Fruit fly (Drosophila melanogaster): ENCODE results near the gene CG10650.
A peak's percentile ranks its signal among the peaks of the same experiment; 100 is the strongest.

Gene CG10650

dm6 chr2L:19014032-19014880, 18.5 kb upstream of the CG10650 start (continued):
- TF ChIP-seq chinmo (GFP tag; IDR thresholded peaks at IDR 0.05; ENCODE audit: partially characterized antibody) (0 out of 4 replicates have a peak, but pooled peaks have one; percentile 58), toy (GFP tag; IDR thresholded peaks at IDR 0.05) (no peak), CG9817 (tag; optimal IDR thresholded peaks at IDR 0.05) (peak; percentile 66), Hey (tag; optimal IDR thresholded peaks at IDR 0.05) (peak; percentile 75), Fer3 (tag; optimal IDR thresholded peaks at IDR 0.05) (peak; percentile 80), sob (GFP tag; IDR thresholded peaks at IDR 0.05) (peak; percentile 67), CG17912 (GFP tag; optimal IDR thresholded peaks at IDR 0.05) (peak; percentile 15), CG2129 (GFP tag; IDR thresholded peaks at IDR 0.05; ENCODE audit: partially characterized antibody) (no peak), CG11398 (GFP tag; optimal IDR thresholded peaks at IDR 0.05) (no peak), CG12769 (tag; optimal IDR thresholded peaks at IDR 0.05) (no peak), gro (GFP tag; optimal IDR thresholded peaks at IDR 0.05) (no peak), CG8924 (tag; optimal IDR thresholded peaks at IDR 0.05) (peak; percentile 83), Spps (tag; optimal IDR thresholded peaks at IDR 0.05) (no peak), bbx (GFP tag; IDR thresholded peaks at IDR 0.05; ENCODE audit: partially characterized antibody) (no peak), HmgZ (tag; optimal IDR thresholded peaks at IDR 0.05) (peak; percentile 46), al (GFP tag; IDR thresholded peaks at IDR 0.05) (0 out of 2 replicates have a peak, but pooled peaks have one; percentile 18), CG6254 (GFP tag; optimal IDR thresholded peaks at IDR 0.05) (peak; percentile 11), tll (GFP tag; optimal IDR thresholded peaks at IDR 0.05) (no peak), phol (tag; optimal IDR thresholded peaks at IDR 0.05) (peak; percentile 77), CG12155 (GFP tag; optimal IDR thresholded peaks at IDR 0.05) (peak; percentile 18), CG18011 (GFP tag; optimal IDR thresholded peaks at IDR 0.05) (peak; percentile 4), D (optimal IDR thresholded peaks at IDR 0.05) (no peak), D (GFP tag; optimal IDR thresholded peaks at IDR 0.05) (peak; percentile 69), danr (GFP tag; IDR thresholded peaks at IDR 0.05) (peak; percentile 65), Vsx1 (GFP tag; optimal IDR thresholded peaks at IDR 0.05) (peak; percentile 50), Dip2 (GFP tag; IDR thresholded peaks at IDR 0.05) (no peak), CG13894 (tag; optimal IDR thresholded peaks at IDR 0.05) (peak; percentile 54), kah (GFP tag; optimal IDR thresholded peaks at IDR 0.05) (peak; percentile 34), Sry-δ (GFP tag; optimal IDR thresholded peaks at IDR 0.05) (no peak), CTCF (GFP tag; optimal IDR thresholded peaks at IDR 0.05) (no peak), CG6765 (GFP tag; optimal IDR thresholded peaks at IDR 0.05) (peak; percentile 80), Atf-2 (GFP tag; optimal IDR thresholded peaks at IDR 0.05) (no peak), schlank (tag; optimal IDR thresholded peaks at IDR 0.05) (peak; percentile 24), sc (optimal IDR thresholded peaks at IDR 0.05) (no peak), sc (GFP tag; optimal IDR thresholded peaks at IDR 0.05) (peak; percentile 49), CG7839 (tag; optimal IDR thresholded peaks at IDR 0.05) (peak; percentile 87), p53 (GFP tag; optimal IDR thresholded peaks at IDR 0.05) (no peak), CrebB (tag; optimal IDR thresholded peaks at IDR 0.05) (peak; percentile 21), Oli (tag; optimal IDR thresholded peaks at IDR 0.05) (peak; percentile 76), Pdp1 (GFP tag; optimal IDR thresholded peaks at IDR 0.05) (peak; percentile 17 to 22), CG15269 (tag; optimal IDR thresholded peaks at IDR 0.05) (peak; percentile 85), CG14667 (GFP tag; IDR thresholded peaks at IDR 0.05) (peak; percentile 33; the same call in 1 of the 2 replicates), lab (GFP tag; optimal IDR thresholded peaks at IDR 0.05) (peak; percentile 90), Xbp1 (GFP tag; optimal IDR thresholded peaks at IDR 0.05) (peak; percentile 65), tna (GFP tag; IDR thresholded peaks at IDR 0.05; ENCODE audit: partially characterized antibody) (no peak), Six4 (GFP tag; optimal IDR thresholded peaks at IDR 0.05) (no peak), trem (tag; optimal IDR thresholded peaks at IDR 0.05) (peak; percentile 7), CG18764 (GFP tag; optimal IDR thresholded peaks at IDR 0.05) (peak; percentile 24)

Data from whole organism, embryonic.